Worm (Caenorhabditis elegans): ENCODE measurements around the gene C39E9.12.

The C39E9.12 gene

DNA sequence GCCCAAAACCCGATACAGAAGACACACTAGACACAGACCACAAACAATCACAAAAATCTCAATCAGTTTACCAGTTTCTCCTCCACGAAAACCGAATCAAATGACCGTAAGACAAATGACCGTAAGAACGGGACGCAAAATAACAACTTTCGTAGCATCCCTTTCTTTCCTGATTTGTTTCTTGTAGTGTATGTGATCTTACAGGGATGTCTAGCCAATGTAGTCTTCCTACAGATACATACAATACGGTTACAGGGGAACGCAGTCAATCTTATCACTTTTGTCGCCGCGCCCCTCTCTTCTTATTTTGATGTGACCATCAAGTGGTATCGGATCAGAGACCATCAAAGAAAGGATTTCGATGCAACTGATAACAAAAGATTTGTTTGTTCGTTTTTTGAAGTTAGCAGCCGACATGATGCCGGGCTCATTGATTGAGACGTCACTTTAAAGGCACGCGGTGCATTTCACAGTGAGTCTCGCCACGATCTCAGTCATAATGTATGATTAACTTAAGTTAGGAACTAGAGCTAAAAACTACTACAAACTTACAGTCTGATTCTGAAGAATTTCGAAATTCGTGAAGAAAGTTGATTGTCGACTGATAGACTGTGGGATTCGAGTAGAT is 18.1 kb upstream of the C39E9.12 start:
- no peak for TF ChIP-seq K02D7.2 (tag; optimal IDR thresholded peaks at IDR 0.05)
- TF ChIP-seq ceh-22 (tag; optimal IDR thresholded peaks at IDR 0.05): no peak
- TF ChIP-seq pha-2 (tag; optimal IDR thresholded peaks at IDR 0.05): no peak
- TF ChIP-seq pha-4 (tag; optimal IDR thresholded peaks at IDR 0.05): no peak
- TF ChIP-seq dve-1 (tag; optimal IDR thresholded peaks at IDR 0.05): no peak
- no peak for TF ChIP-seq lin-11 (tag; optimal IDR thresholded peaks at IDR 0.05)
- no peak for TF ChIP-seq odd-2 (tag; optimal IDR thresholded peaks at IDR 0.05)
- no peak for TF ChIP-seq fkh-10 (GFP tag; optimal IDR thresholded peaks at IDR 0.05)
- TF ChIP-seq nfya-1 (tag; optimal IDR thresholded peaks at IDR 0.05): no peak

DNA sequence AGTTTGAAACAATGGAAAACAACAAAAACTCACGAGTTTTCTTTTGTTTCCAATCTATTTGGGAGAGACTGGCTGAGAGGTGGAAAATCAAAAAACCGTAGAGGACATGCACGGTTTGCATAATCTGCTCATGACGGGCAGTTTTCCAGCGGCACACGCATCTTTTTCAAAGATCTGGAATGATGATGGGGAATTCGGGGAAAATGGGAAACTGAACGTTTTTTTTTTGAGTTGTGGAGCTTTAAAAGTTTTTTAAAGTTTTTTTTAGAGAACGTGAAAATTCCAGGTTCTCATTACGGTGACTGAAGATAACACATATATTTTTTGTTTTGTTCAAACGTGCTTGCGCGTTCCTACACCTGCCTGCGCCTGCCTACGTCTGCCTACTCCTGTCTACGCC is 17.2 kb upstream of the C39E9.12 start, which contains the start of gene C39E9.7:
Gene C39E9.7 (minus strand): TSS at position 101 of the 400 bp plus-strand sequence.
- no peak for TF ChIP-seq ceh-14 (tag; optimal IDR thresholded peaks at IDR 0.05)
- TF ChIP-seq hlh-8 (tag; optimal IDR thresholded peaks at IDR 0.05): no peak
- TF ChIP-seq ceh-9 (tag; optimal IDR thresholded peaks at IDR 0.05): no peak
- TF ChIP-seq lin-11 (tag; optimal IDR thresholded peaks at IDR 0.05): no peak
- TF ChIP-seq C08G9.2 (tag; optimal IDR thresholded peaks at IDR 0.05): no peak
- no peak for TF ChIP-seq pha-2 (tag; optimal IDR thresholded peaks at IDR 0.05)
- TF ChIP-seq unc-42 (tag; optimal IDR thresholded peaks at IDR 0.05): no peak
- TF ChIP-seq sox-2 (GFP tag; IDR thresholded peaks at IDR 0.05): no peak
- no peak for TF ChIP-seq hlh-6 (tag; optimal IDR thresholded peaks at IDR 0.05)

DNA sequence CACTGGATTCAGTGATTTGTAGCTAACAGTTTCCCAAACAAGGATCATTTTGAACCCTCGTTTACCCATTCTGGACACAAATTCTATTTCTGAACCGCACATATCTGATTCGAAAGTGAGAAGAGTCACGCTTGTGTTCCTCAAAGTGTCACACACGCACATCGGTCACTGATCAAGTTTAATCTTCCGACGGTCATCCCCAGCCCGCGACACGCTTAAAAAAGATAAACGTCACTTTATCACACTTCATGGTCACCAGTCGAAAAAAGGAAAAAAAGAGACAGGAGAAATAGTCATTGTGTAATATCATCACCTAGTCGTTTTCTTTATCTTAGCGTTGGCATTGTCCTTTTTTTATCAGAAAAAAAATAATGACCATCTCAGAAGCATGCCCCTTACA is 16.1 kb upstream of the C39E9.12 start:
- TF ChIP-seq ceh-2 (tag; optimal IDR thresholded peaks at IDR 0.05) (no peak), hlh-13 (GFP tag; optimal IDR thresholded peaks at IDR 0.05) (no peak), T23F11.4 (GFP tag; optimal IDR thresholded peaks at IDR 0.05) (no peak)

DNA sequence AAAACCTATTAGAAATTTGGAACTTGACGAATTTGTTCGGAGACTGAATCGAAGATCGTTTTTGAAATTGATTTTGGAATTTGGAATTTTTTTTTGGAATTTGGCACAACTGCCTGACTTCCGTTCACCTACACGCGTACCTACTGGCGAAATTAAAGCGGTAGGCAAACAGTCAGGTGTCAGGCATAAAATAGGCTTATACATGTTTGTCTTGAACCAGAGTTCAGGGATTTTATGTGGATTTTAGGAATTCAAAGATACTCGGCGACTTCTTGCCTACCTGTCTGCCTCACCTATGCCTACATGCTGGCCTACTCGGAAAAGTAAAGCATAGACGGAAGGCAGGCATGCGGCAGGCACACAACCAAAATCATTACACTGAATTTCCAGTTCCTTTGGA is 15.5 kb upstream of the C39E9.12 start:
- TF ChIP-seq tbx-2 (tag; optimal IDR thresholded peaks at IDR 0.05): no peak
- TF ChIP-seq ceh-45 (GFP tag; IDR thresholded peaks at IDR 0.05): no peak
- TF ChIP-seq nfya-1 (tag; optimal IDR thresholded peaks at IDR 0.05): no peak
- no peak for TF ChIP-seq ets-4 (tag; optimal IDR thresholded peaks at IDR 0.05)
- no peak for TF ChIP-seq ceh-14 (tag; optimal IDR thresholded peaks at IDR 0.05)
- no peak for TF ChIP-seq rnt-1 (tag; optimal IDR thresholded peaks at IDR 0.05)
- TF ChIP-seq ttx-3 (tag; optimal IDR thresholded peaks at IDR 0.05): no peak
- TF ChIP-seq K02D7.2 (tag; optimal IDR thresholded peaks at IDR 0.05): no peak

DNA sequence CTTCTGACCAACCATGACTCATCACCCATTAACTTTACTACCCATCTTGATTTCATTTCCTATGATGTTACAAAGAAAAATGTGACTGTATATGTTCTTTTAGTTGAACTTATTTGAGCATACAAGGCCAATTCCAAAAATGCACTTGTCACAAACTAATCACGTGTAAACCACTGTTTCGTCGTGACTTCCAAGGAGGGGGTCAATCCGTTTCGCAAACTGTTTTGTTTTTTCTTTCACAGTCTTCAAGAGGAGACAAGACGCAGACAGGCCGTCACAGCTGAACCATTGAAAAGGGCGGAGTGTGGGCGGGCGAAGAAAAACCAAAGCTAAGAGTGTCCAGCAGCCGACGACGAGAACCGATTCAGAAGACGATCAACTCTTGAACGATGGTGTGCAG is 14.7 kb upstream of the C39E9.12 start, which contains the start of gene C39E9.8:
Gene C39E9.8 (plus strand): TSS at position 328 of the 400 bp plus-strand sequence.
- TF ChIP-seq sox-4 (tag; optimal IDR thresholded peaks at IDR 0.05): no peak
- TF ChIP-seq ceh-34 (tag; optimal IDR thresholded peaks at IDR 0.05): no peak
- TF ChIP-seq lim-6 (tag; optimal IDR thresholded peaks at IDR 0.05): no peak
- TF ChIP-seq pha-4 (tag; optimal IDR thresholded peaks at IDR 0.05): no peak
- TF ChIP-seq pax-1 (tag; optimal IDR thresholded peaks at IDR 0.05): no peak
- TF ChIP-seq nhr-11 (tag; optimal IDR thresholded peaks at IDR 0.05): no peak
- TF ChIP-seq hlh-30 (tag; optimal IDR thresholded peaks at IDR 0.05; ENCODE audit: insufficient read depth): no peak
- TF ChIP-seq ceh-9 (tag; optimal IDR thresholded peaks at IDR 0.05): no peak
- TF ChIP-seq pqm-1 (tag; optimal IDR thresholded peaks at IDR 0.05): no peak
- TF ChIP-seq elt-4 (tag; optimal IDR thresholded peaks at IDR 0.05): no peak
- TF ChIP-seq ceh-22 (tag; optimal IDR thresholded peaks at IDR 0.05): no peak
- no peak for TF ChIP-seq Y22D7AL.16 (tag; optimal IDR thresholded peaks at IDR 0.05)

Measured in whole organism, late embryonic.